Fruit fly (Drosophila melanogaster) whole organism, adult: Measurements from ENCODE around the gene CG33306.

Experiments
- CG12768 ChIP-seq: fragments of 200-800 bp; sonication (Bioruptor generic); optimal IDR thresholded peaks from 2 replicates; lab custom pipeline; 2017; ENCODE audit warnings: missing biosample characterization, missing genetic modification characterization, mild to moderate bottlenecking, moderate library complexity, missing genetic modification reagents
- CG1620 ChIP-seq: fragments of 200-800 bp; sonication (Bioruptor generic); optimal IDR thresholded peaks from 2 replicates; lab custom pipeline; 2016; ENCODE audit warnings: missing biosample characterization, missing genetic modification characterization
- CG33017 ChIP-seq: fragments of 200-800 bp; sonication (Bioruptor generic); optimal IDR thresholded peaks from 2 replicates; lab custom pipeline; 2018; ENCODE audit warnings: missing biosample characterization, mild to moderate bottlenecking, missing genetic modification characterization, moderate library complexity
- CG5204 ChIP-seq: fragments of 200-800 bp; sonication (Bioruptor generic); optimal IDR thresholded peaks from 2 replicates; lab custom pipeline; 2016; ENCODE audit warnings: missing biosample characterization, missing genetic modification characterization
- CG7045 ChIP-seq: fragments of 200-800 bp; sonication (Bioruptor generic); optimal IDR thresholded peaks from 2 replicates; lab custom pipeline; 2017; ENCODE audit warnings: missing biosample characterization, mild to moderate bottlenecking, missing genetic modification characterization
- Crg-1 ChIP-seq: fragments of 200-800 bp; sonication (Bioruptor generic); optimal IDR thresholded peaks from 2 replicates; lab custom pipeline; 2016; ENCODE audit warnings: missing biosample characterization, missing genetic modification characterization
- Mnt ChIP-seq: fragments of 200-800 bp; sonication (Bioruptor generic); optimal IDR thresholded peaks from 2 replicates; lab custom pipeline; 2016; ENCODE audit warnings: missing biosample characterization, mild to moderate bottlenecking, missing genetic modification characterization
- cic ChIP-seq: fragments of 200-800 bp; sonication (Bioruptor generic); optimal IDR thresholded peaks from 2 replicates; lab custom pipeline; 2017; ENCODE audit warnings: missing biosample characterization, mild to moderate bottlenecking, missing genetic modification characterization, moderate library complexity
- kay ChIP-seq: fragments of 200-800 bp; sonication (Bioruptor generic); peaks from one replicate; lab custom pipeline; 2016; ENCODE audit warnings: missing biosample characterization, missing genetic modification characterization, borderline replicate concordance

DNA sequence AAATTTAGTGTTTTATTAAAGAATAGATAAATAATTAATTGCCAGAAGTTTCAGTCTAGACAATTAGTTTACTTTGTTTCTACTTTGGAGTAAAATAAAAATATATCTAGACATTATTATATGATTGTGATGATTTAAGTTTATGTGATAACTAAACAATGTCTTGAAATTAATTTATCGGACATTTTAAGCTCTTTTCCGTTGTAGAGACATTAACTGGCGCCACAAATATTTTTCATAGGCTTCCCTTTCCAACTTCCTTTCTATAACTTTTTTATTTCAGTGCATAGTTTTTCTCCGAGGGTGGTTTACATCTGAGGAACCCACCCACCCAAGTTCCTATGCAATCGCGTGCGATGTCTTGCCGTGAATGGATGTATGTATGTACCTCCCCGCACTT is 33.2 kb upstream of the CG33306 start:
- TF ChIP-seq CG7045 (GFP tag; lab: Kevin White, UChicago), result no peak
- no peak for TF ChIP-seq Mnt (GFP tag; lab: Kevin White, UChicago)
- no peak for TF ChIP-seq CG12768 (GFP tag; lab: Kevin White, UChicago)
- no peak for TF ChIP-seq cic
- TF ChIP-seq kay, result no peak
- TF ChIP-seq CG33017, result no peak
- TF ChIP-seq CG5204, result no peak
- TF ChIP-seq CG1620 (GFP tag; lab: Kevin White, UChicago), result no peak
- TF ChIP-seq Crg-1 (GFP tag; lab: Kevin White, UChicago), result no peak
